Worm (Caenorhabditis elegans) whole organism, young adult: ENCODE measurements around the gene Y62E10A.13.

Experiments used
- B0261.1 ChIP-seq: sonication (generic microtip); optimal IDR thresholded peaks from 2 replicates; lab custom pipeline; 2016; ENCODE audit warnings: mild to moderate bottlenecking, missing genetic modification characterization, moderate library complexity, missing compliant biosample characterization
- C06A6.2 ChIP-seq: fragments of 200-800 bp; sonication (Bioruptor generic); conservative IDR thresholded peaks from 2 replicates; pipeline ENCODE4 v1.3.6; 2022; ENCODE audit warnings: missing genetic modification characterization, missing compliant biosample characterization
- F33H1.4 ChIP-seq: fragments of 200-800 bp; sonication (Bioruptor generic); IDR thresholded peaks from 2 replicates; pipeline ENCODE4 v1.3.6; 2022; ENCODE audit warnings: missing genetic modification reagents, missing genetic modification characterization, missing compliant biosample characterization
- F52B5.7 ChIP-seq: sonication (generic microtip); optimal IDR thresholded peaks from 2 replicates; lab custom pipeline; 2016; ENCODE audit warnings: mild to moderate bottlenecking, missing genetic modification characterization, missing compliant biosample characterization
- F55B11.4 ChIP-seq: sonication (generic microtip); optimal IDR thresholded peaks from 2 replicates; lab custom pipeline; 2016; ENCODE audit warnings: missing compliant biosample characterization, missing genetic modification characterization, borderline replicate concordance; ENCODE audit not compliant: insufficient read depth
- F57A8.1 ChIP-seq: fragments of 200-800 bp; sonication (Bioruptor generic); optimal IDR thresholded peaks from 2 replicates; lab custom pipeline; 2018; ENCODE audit warnings: mild to moderate bottlenecking, missing genetic modification characterization, moderate library complexity, missing compliant biosample characterization
- Y67H2A.10 ChIP-seq: fragments of 200-800 bp; sonication (Bioruptor generic); conservative IDR thresholded peaks from 2 replicates; pipeline ENCODE4 v1.3.6; 2022; ENCODE audit warnings: missing genetic modification reagents, missing genetic modification characterization, missing compliant biosample characterization
- Y79H2A.3 ChIP-seq: fragments of 200-800 bp; sonication (Bioruptor generic); conservative IDR thresholded peaks from 2 replicates; pipeline ENCODE4 v1.3.6; 2022; ENCODE audit warnings: missing genetic modification reagents, missing genetic modification characterization, missing compliant biosample characterization
- ama-1 ChIP-seq, 3 experiments: fragments of 150-350 bp in 1 of 3; sonication (generic microtip) in 2 of 3; optimal IDR thresholded peaks; 2 replicates each; lab custom pipeline; 2014 to 2018; ENCODE audit warnings: missing biosample characterization in 2 of 3, missing genetic modification characterization in 2 of 3, missing genetic modification reagents in 2 of 3
- attf-3 ChIP-seq: fragments of 200-800 bp; sonication (Bioruptor generic); conservative IDR thresholded peaks from 2 replicates; pipeline ENCODE4 v1.3.6; 2022; ENCODE audit warnings: missing genetic modification reagents, missing genetic modification characterization, missing compliant biosample characterization
- attf-5 ChIP-seq: fragments of 200-800 bp; sonication (Bioruptor generic); optimal IDR thresholded peaks from 2 replicates; lab custom pipeline; 2018; ENCODE audit warnings: mild to moderate bottlenecking, missing genetic modification characterization, missing compliant biosample characterization
- bed-2 ChIP-seq: fragments of 200-800 bp; sonication (Bioruptor generic); IDR thresholded peaks from 2 replicates; pipeline ENCODE4 v1.3.6; 2022; ENCODE audit warnings: missing genetic modification reagents, missing genetic modification characterization, missing compliant biosample characterization
- cebp-1 ChIP-seq, 2 experiments: fragments of 200-800 bp in 1 of 2; sonication (Bioruptor generic) in 1 of 2; sonication (generic microtip) in 1 of 2; IDR thresholded peaks in 1 of 2; optimal IDR thresholded peaks in 1 of 2; 2 replicates each; pipeline versions ENCODE4 v1.3.6 to Lab custom; 2017 to 2022; ENCODE audit warnings: missing compliant biosample characterization in 2 of 2, missing genetic modification characterization in 2 of 2, mild to moderate bottlenecking in 1 of 2, missing genetic modification reagents in 1 of 2, moderate library complexity in 1 of 2
- ceh-79 ChIP-seq: sonication (generic microtip); optimal IDR thresholded peaks from 2 replicates; lab custom pipeline; 2017; ENCODE audit warnings: mild to moderate bottlenecking, missing genetic modification characterization, missing compliant biosample characterization
- dox-1 ChIP-seq: fragments of 200-800 bp; sonication (Bioruptor generic); IDR thresholded peaks from 2 replicates; pipeline ENCODE4 v1.3.6; 2022; ENCODE audit warnings: missing genetic modification reagents, missing genetic modification characterization, missing compliant biosample characterization
- egrh-3 ChIP-seq: fragments of 200-800 bp; sonication (Bioruptor generic); IDR thresholded peaks from 2 replicates; pipeline ENCODE4 v1.3.6; 2022; ENCODE audit warnings: missing genetic modification reagents, missing genetic modification characterization, missing compliant biosample characterization
- ets-4 ChIP-seq: fragments of 200-800 bp; sonication (Bioruptor generic); optimal IDR thresholded peaks from 2 replicates; lab custom pipeline; 2018; ENCODE audit warnings: mild to moderate bottlenecking, missing genetic modification characterization, missing compliant biosample characterization
- fkh-3 ChIP-seq: sonication (generic microtip); optimal IDR thresholded peaks from 2 replicates; lab custom pipeline; 2016; ENCODE audit warnings: mild to moderate bottlenecking, missing genetic modification characterization, missing compliant biosample characterization
- him-1 ChIP-seq: sonication (generic microtip); optimal IDR thresholded peaks from 2 replicates; lab custom pipeline; 2016; ENCODE audit warnings: missing genotype, missing genetic modification reagents, missing genetic modification characterization, missing compliant biosample characterization
- hmg-1.2 ChIP-seq: fragments of 200-800 bp; sonication (Bioruptor generic); IDR thresholded peaks from 2 replicates; pipeline ENCODE4 v1.3.6; 2022; ENCODE audit warnings: missing genetic modification reagents, missing genetic modification characterization, missing compliant biosample characterization
- hmg-20 ChIP-seq: fragments of 200-800 bp; sonication (Bioruptor generic); IDR thresholded peaks from 2 replicates; pipeline ENCODE4 v1.3.6; 2022; ENCODE audit warnings: missing genetic modification reagents, missing genetic modification characterization, missing compliant biosample characterization
- hsf-1 ChIP-seq: fragments of 200-800 bp; sonication (Bioruptor generic); IDR thresholded peaks from 2 replicates; pipeline ENCODE4 v1.3.6; 2022; ENCODE audit warnings: missing genetic modification reagents, missing genetic modification characterization, missing compliant biosample characterization
- let-526 ChIP-seq: fragments of 200-800 bp; sonication (Bioruptor generic); IDR thresholded peaks from 2 replicates; pipeline ENCODE4 v1.3.6; 2022; ENCODE audit warnings: missing genetic modification reagents, missing genetic modification characterization, missing compliant biosample characterization
- lin-40 ChIP-seq: sonication (generic microtip); optimal IDR thresholded peaks from 2 replicates; lab custom pipeline; 2016; ENCODE audit warnings: missing genetic modification characterization, mild to moderate bottlenecking, missing compliant biosample characterization, missing genotype, missing genetic modification reagents
- lir-1 ChIP-seq: fragments of 200-800 bp; sonication (Bioruptor generic); conservative IDR thresholded peaks from 2 replicates; pipeline ENCODE4 v1.3.6; 2022; ENCODE audit warnings: missing genetic modification reagents, missing genetic modification characterization, missing compliant biosample characterization
- lsl-1 ChIP-seq: fragments of 200-800 bp; sonication (Bioruptor generic); optimal IDR thresholded peaks from 2 replicates; lab custom pipeline; 2018; ENCODE audit warnings: mild to moderate bottlenecking, missing genetic modification characterization, moderate library complexity, missing compliant biosample characterization
- madf-10 ChIP-seq: sonication (generic microtip); optimal IDR thresholded peaks from 2 replicates; lab custom pipeline; 2016; ENCODE audit warnings: mild to moderate bottlenecking, missing genetic modification characterization, missing compliant biosample characterization
- madf-8 ChIP-seq: fragments of 200-800 bp; sonication (Bioruptor generic); conservative IDR thresholded peaks from 2 replicates; pipeline ENCODE4 v1.3.6; 2022; ENCODE audit warnings: missing genetic modification reagents, missing genetic modification characterization, missing compliant biosample characterization
- mes-4 ChIP-seq: sonication (generic microtip); optimal IDR thresholded peaks from 2 replicates; lab custom pipeline; 2016; ENCODE audit warnings: missing genotype, missing genetic modification characterization, missing compliant biosample characterization
- mxl-1 ChIP-seq: sonication (generic microtip); optimal IDR thresholded peaks from 2 replicates; lab custom pipeline; 2016; ENCODE audit warnings: missing genetic modification characterization, missing compliant biosample characterization
- nhr-120 ChIP-seq: fragments of 200-800 bp; sonication (Bioruptor generic); IDR thresholded peaks from 2 replicates; pipeline ENCODE4 v1.3.6; 2022; ENCODE audit warnings: missing genetic modification characterization, missing compliant biosample characterization
- nhr-27 ChIP-seq: fragments of 200-800 bp; sonication (Bioruptor generic); optimal IDR thresholded peaks from 2 replicates; lab custom pipeline; 2018; ENCODE audit warnings: mild to moderate bottlenecking, missing genetic modification characterization, moderate library complexity, missing compliant biosample characterization
- nhr-90 ChIP-seq: sonication (generic microtip); optimal IDR thresholded peaks from 2 replicates; lab custom pipeline; 2016; ENCODE audit warnings: missing genotype, mild to moderate bottlenecking, missing genetic modification characterization, missing compliant biosample characterization
- pbrm-1 ChIP-seq: fragments of 200-800 bp; sonication (Bioruptor generic); IDR thresholded peaks from 2 replicates; pipeline ENCODE4 v1.3.6; 2022; ENCODE audit warnings: missing genetic modification reagents, missing genetic modification characterization, missing compliant biosample characterization
- pha-4 ChIP-seq: fragments of 150-350 bp; sonication (generic microtip); optimal IDR thresholded peaks from 2 replicates; lab custom pipeline; 2014; ENCODE audit warnings: missing biosample characterization, missing genetic modification reagents, missing genetic modification characterization
- rcor-1 ChIP-seq: fragments of 200-800 bp; sonication (Bioruptor generic); IDR thresholded peaks from 2 replicates; pipeline ENCODE4 v1.3.6; 2022; ENCODE audit warnings: missing genetic modification reagents, missing genetic modification characterization, missing compliant biosample characterization
- rpc-1 ChIP-seq, 2 experiments: fragments of 150-350 bp in 1 of 2; sonication (generic microtip) in 1 of 2; optimal IDR thresholded peaks; 2 replicates each; lab custom pipeline; 2014 to 2018; ENCODE audit warnings: missing biosample characterization in 1 of 2, missing genetic modification characterization in 1 of 2, missing genetic modification reagents in 1 of 2, missing genotype in 1 of 2
- sea-2 ChIP-seq: fragments of 200-800 bp; sonication (Bioruptor generic); IDR thresholded peaks from 2 replicates; pipeline ENCODE4 v1.3.6; 2022; ENCODE audit warnings: missing genetic modification characterization, missing compliant biosample characterization
- tbx-9 ChIP-seq: sonication (generic microtip); optimal IDR thresholded peaks from 2 replicates; lab custom pipeline; 2016; ENCODE audit warnings: borderline replicate concordance, missing genetic modification characterization, inconsistent platforms, missing compliant biosample characterization
- xnd-1 ChIP-seq: sonication (generic microtip); optimal IDR thresholded peaks from 2 replicates; lab custom pipeline; 2016; ENCODE audit warnings: missing genotype, missing genetic modification reagents, missing genetic modification characterization, missing compliant biosample characterization
- zfh-2 ChIP-seq: fragments of 200-800 bp; sonication (Bioruptor generic); conservative IDR thresholded peaks from 2 replicates; pipeline ENCODE4 v1.3.6; 2022; ENCODE audit warnings: missing genetic modification reagents, missing genetic modification characterization, missing compliant biosample characterization
- zim-3 ChIP-seq: sonication (generic microtip); optimal IDR thresholded peaks from 2 replicates; lab custom pipeline; 2017; ENCODE audit warnings: mild to moderate bottlenecking, missing genetic modification characterization, moderate library complexity, missing compliant biosample characterization
- ztf-18 ChIP-seq: sonication (generic microtip); optimal IDR thresholded peaks from 2 replicates; lab custom pipeline; 2016; ENCODE audit warnings: missing genotype, mild to moderate bottlenecking, missing genetic modification characterization, missing compliant biosample characterization
- ztf-28 ChIP-seq: fragments of 200-800 bp; sonication (Bioruptor generic); IDR thresholded peaks from 2 replicates; pipeline ENCODE4 v1.3.6; 2022; ENCODE audit warnings: missing genetic modification reagents, missing genetic modification characterization, missing compliant biosample characterization

Gene Y62E10A.13

ce11 chrIV:13364869-13365268, 34.0 kb downstream of the Y62E10A.13 start, which contains the start of gene srsx-25:
srsx-25 (plus strand) TSS chrIV:13365169.
- no peak for TF ChIP-seq ceh-79
- TF ChIP-seq attf-5 (GFP tag; lab: Kevin White, UChicago) = no peak
- no peak for TF ChIP-seq xnd-1 (tag; lab: Kevin White, UChicago)
- TF ChIP-seq let-526 (GFP tag; lab: Robert Waterston, UW) = no peak
- no peak for TF ChIP-seq ztf-28 (GFP tag; lab: Robert Waterston, UW)
- TF ChIP-seq zim-3 (tag; lab: Kevin White, UChicago) = no peak
- TF ChIP-seq fkh-3 = no peak
- TF ChIP-seq hmg-20 (GFP tag; lab: Robert Waterston, UW) = no peak
- no peak for TF ChIP-seq C06A6.2
- TF ChIP-seq madf-8 (GFP tag; lab: Robert Waterston, UW) = no peak
- TF ChIP-seq Y67H2A.10 (GFP tag; lab: Robert Waterston, UW) = no peak
- no peak for TF ChIP-seq sea-2 (GFP tag; lab: Robert Waterston, UW)
- TF ChIP-seq lin-40 (tag; lab: Kevin White, UChicago) = no peak
- TF ChIP-seq him-1 = no peak
- no peak for TF ChIP-seq nhr-120 (GFP tag; lab: Robert Waterston, UW)
- TF ChIP-seq nhr-27 (tag; lab: Kevin White, UChicago) = no peak
- TF ChIP-seq hsf-1 = no peak
- TF ChIP-seq F52B5.7 (tag; lab: Kevin White, UChicago) = no peak
- no peak for TF ChIP-seq zfh-2
- no peak for TF ChIP-seq mes-4
- TF ChIP-seq, all 124 proteins: peak for 0

ce11 chrIV:13360144-13360543, 38.7 kb downstream of the Y62E10A.13 start, which contains the start of gene Y62E10A.3:
Y62E10A.3 (minus strand) TSS chrIV:13360244.
- TF ChIP-seq F55B11.4 = no peak
- TF ChIP-seq mxl-1 (tag; lab: Kevin White, UChicago) = no peak

DNA sequence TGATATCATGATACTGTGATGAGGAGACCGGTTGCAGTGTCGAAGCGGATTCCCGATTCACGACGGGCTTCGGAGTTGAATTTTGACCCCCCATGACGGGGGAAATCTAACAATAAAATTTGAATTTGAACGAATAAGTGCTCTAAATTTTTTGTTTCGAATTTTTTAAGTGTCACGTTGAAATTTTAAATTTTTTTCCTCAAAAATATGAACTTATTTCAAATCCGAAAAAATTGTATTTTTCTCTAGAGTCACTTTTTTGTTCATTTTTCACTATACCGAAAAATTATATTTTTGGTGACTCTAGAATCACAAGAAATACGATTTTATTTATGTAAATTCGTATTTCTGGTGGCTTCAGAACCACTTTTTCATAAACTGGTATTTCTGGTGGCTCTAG, 40.4 kb downstream of the Y62E10A.13 start, which contains the start of gene W02A2.8:
Gene W02A2.8, minus strand, starts transcription at position 101 of the 400 bp plus-strand sequence.
- TF ChIP-seq dox-1 (GFP tag; lab: Robert Waterston, UW) = no peak
- no peak for TF ChIP-seq F57A8.1
- no peak for TF ChIP-seq rpc-1 (optimal IDR thresholded peaks at IDR 0.05; lab: Kevin White, UChicago)
- no peak for TF ChIP-seq rpc-1 (tag; optimal IDR thresholded peaks at IDR 0.05; lab: Kevin White, UChicago)
- TF ChIP-seq nhr-90 (tag; lab: Kevin White, UChicago) = no peak
- TF ChIP-seq hsf-1 = no peak
- TF ChIP-seq mxl-1 (tag; lab: Kevin White, UChicago) = no peak
- no peak for TF ChIP-seq ztf-28 (GFP tag; lab: Robert Waterston, UW)
- TF ChIP-seq egrh-3 (GFP tag; lab: Robert Waterston, UW) = no peak
- TF ChIP-seq pha-4 (tag; lab: Kevin White, UChicago) = no peak
- no peak for TF ChIP-seq ztf-18
- TF ChIP-seq attf-3 (GFP tag; lab: Robert Waterston, UW) = no peak
- TF ChIP-seq bed-2 (GFP tag; lab: Robert Waterston, UW) = no peak
- no peak for TF ChIP-seq B0261.1
- TF ChIP-seq Y79H2A.3 (GFP tag; lab: Robert Waterston, UW) = no peak

- TF ChIP-seq cebp-1 (GFP tag; IDR thresholded peaks at IDR 0.05; lab: Robert Waterston, UW) (no peak), cebp-1 (tag; optimal IDR thresholded peaks at IDR 0.05; lab: Kevin White, UChicago) (no peak), F33H1.4 (GFP tag; lab: Robert Waterston, UW) (0 out of 2 replicates have a peak, but pooled peaks have one; percentile 8), pbrm-1 (GFP tag; lab: Robert Waterston, UW) (0 out of 2 replicates have a peak, but pooled peaks have one; percentile 45), attf-5 (GFP tag; lab: Kevin White, UChicago) (no peak), madf-10 (tag; lab: Kevin White, UChicago) (no peak), lsl-1 (GFP tag; lab: Kevin White, UChicago) (peak; percentile 4), ama-1 (optimal IDR thresholded peaks at IDR 0.05; lab: Kevin White, UChicago) (no peak), ama-1 (GFP tag; optimal IDR thresholded peaks at IDR 0.05; lab: Kevin White, UChicago) (peak in 1 of 2 experiments; percentile 21), hsf-1 (peak; percentile 63), lir-1 (no peak), hmg-1.2 (0 out of 2 replicates have a peak, but pooled peaks have one; percentile 13), rcor-1 (GFP tag; lab: Robert Waterston, UW) (peak; percentile 24; the same call in 1 of the 2 replicates), ets-4 (GFP tag; lab: Kevin White, UChicago) (no peak), tbx-9 (tag; lab: Kevin White, UChicago) (no peak)
These were observed 42.8 kb downstream of the Y62E10A.13 start for ce11 chrIV:13356005-13356404.
